Fruit fly (Drosophila melanogaster) Kc167 (cell line): ENCODE data around the gene CG34039.

Source experiments
- Myc ChIP-seq: fragments of >200 bp; optimal IDR thresholded peaks from 2 replicates; lab custom pipeline; 2017; ENCODE audit warnings: missing external identifiers
- Sin3A ChIP-seq: fragments of >200 bp; optimal IDR thresholded peaks from 2 replicates; lab custom pipeline; 2018; ENCODE audit warnings: missing external identifiers
- h ChIP-seq: fragments of >200 bp; optimal IDR thresholded peaks from 3 replicates; lab custom pipeline; 2018; ENCODE audit warnings: missing external identifiers
- insv ChIP-seq: fragments of >200 bp; optimal IDR thresholded peaks from 3 replicates; lab custom pipeline; 2018; ENCODE audit warnings: missing external identifiers
- psq ChIP-seq: fragments of >200 bp; optimal IDR thresholded peaks from 2 replicates; lab custom pipeline; 2017; ENCODE audit warnings: missing external identifiers
- ttk ChIP-seq: sonication (Bioruptor generic); optimal IDR thresholded peaks from 2 replicates; lab custom pipeline; 2017; ENCODE audit warnings: missing external identifiers

dm6 chr3L:14610458-14610857 lies 50.7 kb downstream of the CG34039 start:
- no peak for TF ChIP-seq psq (lab: Kevin White, UChicago)
- no peak for TF ChIP-seq h (lab: Kevin White, UChicago)
- TF ChIP-seq ttk = no peak
- TF ChIP-seq Sin3A = no peak
- no peak for TF ChIP-seq insv (lab: Kevin White, UChicago)
- TF ChIP-seq Myc (lab: Kevin White, UChicago) = no peak
